ENCODE assay signal across 1 fruit fly cellular context in the genomic region with DNA sequence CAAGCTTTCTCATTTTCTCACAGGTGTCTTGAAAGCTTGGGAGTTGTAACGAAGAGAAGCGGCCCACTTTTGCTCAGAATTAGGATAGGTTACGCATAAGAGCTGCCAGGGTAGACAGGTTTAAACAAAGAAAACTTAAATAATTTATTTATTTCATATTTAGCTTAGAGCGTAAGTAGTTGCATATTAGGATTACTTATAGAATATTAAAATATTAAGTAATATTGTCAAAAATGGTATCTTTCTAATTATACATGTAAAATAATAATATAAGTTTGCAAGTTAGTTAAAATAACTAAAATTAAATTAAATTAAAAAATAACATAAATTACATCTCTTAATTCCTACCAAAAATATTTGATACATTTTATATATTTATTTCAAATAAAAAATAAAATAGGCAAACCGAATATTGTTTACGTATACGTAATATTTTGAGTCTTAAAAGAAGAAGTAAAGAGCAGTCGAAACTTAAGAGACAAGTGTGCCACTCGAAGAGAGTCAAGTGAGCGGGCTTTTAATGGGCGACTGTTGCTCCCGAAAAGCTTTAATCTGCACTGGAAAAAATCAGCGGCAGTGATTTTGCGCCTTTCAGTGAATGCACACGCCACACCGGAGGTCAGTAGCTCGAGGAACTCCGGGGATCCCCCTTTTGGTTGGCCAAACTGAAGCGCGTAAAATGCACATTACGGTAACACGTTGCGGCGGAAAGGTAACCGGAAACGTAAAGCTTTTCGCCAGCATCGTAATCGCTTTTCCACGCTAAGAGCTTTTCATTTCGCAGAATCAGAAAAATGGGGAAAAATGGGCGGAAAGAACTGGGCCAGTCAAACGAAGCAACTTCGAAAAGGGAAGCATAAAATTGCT.
TF ChIP-seq lines count a peak whose summit lies in the region.

No protein-coding gene starts in this region.

TF ChIP-seq in whole organism, embryonic, 481 proteins besides CTCF, POLR2A, EP300 and RAD21 (continued from another document):
- TF ChIP-seq row (GFP tag; IDR thresholded peaks at IDR 0.05; lab: Robert Waterston, UW) = peak; percentile 42; the same call in 1 of the 3 replicates
- no peak for TF ChIP-seq tx (GFP tag; optimal IDR thresholded peaks at IDR 0.05; lab: Kevin White, UChicago)
- TF ChIP-seq Med (GFP tag; lab: Kevin White, UChicago) = peak; percentile 93
- TF ChIP-seq CG12659 (GFP tag; optimal IDR thresholded peaks at IDR 0.05; lab: Kevin White, UChicago) = no peak
- TF ChIP-seq ERR (GFP tag; optimal IDR thresholded peaks at IDR 0.05; lab: Kevin White, UChicago) = no peak
- peak; percentile 18 for TF ChIP-seq CG8924 (tag; optimal IDR thresholded peaks at IDR 0.05; lab: Kevin White, UChicago)
- TF ChIP-seq CG13624 (GFP tag; optimal IDR thresholded peaks at IDR 0.05; lab: Kevin White, UChicago) = peak; percentile 40
- peak; percentile 31 for TF ChIP-seq ind (GFP tag; optimal IDR thresholded peaks at IDR 0.05; lab: Kevin White, UChicago)
- TF ChIP-seq MTF-1 (GFP tag; optimal IDR thresholded peaks at IDR 0.05; lab: Kevin White, UChicago; ENCODE audit: borderline replicate concordance) = peak; percentile 22
- no peak for TF ChIP-seq ftz-f1 (GFP tag; optimal IDR thresholded peaks at IDR 0.05; lab: Kevin White, UChicago)
- TF ChIP-seq ranshi (GFP tag; IDR thresholded peaks at IDR 0.05; lab: Robert Waterston, UW) = 0 out of 2 replicates have a peak, but pooled peaks have one; percentile 10
- peak; percentile 21 for TF ChIP-seq ems (GFP tag; optimal IDR thresholded peaks at IDR 0.05; lab: Kevin White, UChicago)
- TF ChIP-seq gsb (GFP tag; IDR thresholded peaks at IDR 0.05; lab: Robert Waterston, UW) = 0 out of 2 replicates have a peak, but pooled peaks have one; percentile 23
- TF ChIP-seq lmd (GFP tag; IDR thresholded peaks at IDR 0.05; lab: Robert Waterston, UW) = 0 out of 2 replicates have a peak, but pooled peaks have one; percentile 35
- no peak for TF ChIP-seq Oaz (GFP tag; IDR thresholded peaks at IDR 0.05; lab: Robert Waterston, UW)
- TF ChIP-seq vfl (GFP tag; optimal IDR thresholded peaks at IDR 0.05; lab: Kevin White, UChicago) = peak; percentile 5
- TF ChIP-seq CG12391 (tag; optimal IDR thresholded peaks at IDR 0.05; lab: Kevin White, UChicago) = peak; percentile 19
- TF ChIP-seq Dek (tag; optimal IDR thresholded peaks at IDR 0.05; lab: Kevin White, UChicago) = peak; percentile 4
- peak; percentile 24 for TF ChIP-seq CG18262 (tag; optimal IDR thresholded peaks at IDR 0.05; lab: Kevin White, UChicago)
- peak; percentile 14 for TF ChIP-seq Dip3 (GFP tag; optimal IDR thresholded peaks at IDR 0.05; lab: Kevin White, UChicago)
- peak; percentile 56; the same call in 2 of the 3 replicates for TF ChIP-seq CG17361 (GFP tag; IDR thresholded peaks at IDR 0.05; lab: Robert Waterston, UW)
- peak; percentile 82 for TF ChIP-seq sens (GFP tag; lab: Kevin White, UChicago)
- TF ChIP-seq CG14014 (GFP tag; IDR thresholded peaks at IDR 0.05; lab: Robert Waterston, UW) = 0 out of 2 replicates have a peak, but pooled peaks have one; percentile 32
- peak; percentile 6 for TF ChIP-seq gsb-n (tag; optimal IDR thresholded peaks at IDR 0.05; lab: Kevin White, UChicago)
- TF ChIP-seq CG11696 (GFP tag; IDR thresholded peaks at IDR 0.05; lab: Robert Waterston, UW) = peak; percentile 26; the same call in 1 of the 2 replicates
- TF ChIP-seq CG34422 (GFP tag; IDR thresholded peaks at IDR 0.05; lab: Robert Waterston, UW) = 0 out of 3 replicates have a peak, but pooled peaks have one; percentile 23
- peak; percentile 30 for TF ChIP-seq disco-r (GFP tag; optimal IDR thresholded peaks at IDR 0.05; lab: Kevin White, UChicago)
- 0 out of 2 replicates have a peak, but pooled peaks have one; percentile 4 for TF ChIP-seq CG5953 (GFP tag; IDR thresholded peaks at IDR 0.05; lab: Robert Waterston, UW)
- peak; percentile 4 for TF ChIP-seq CG11398 (GFP tag; optimal IDR thresholded peaks at IDR 0.05; lab: Kevin White, UChicago)
- peak; percentile 34 for TF ChIP-seq Ets97D (GFP tag; optimal IDR thresholded peaks at IDR 0.05; lab: Kevin White, UChicago)
- no peak for TF ChIP-seq B-H2 (GFP tag; optimal IDR thresholded peaks at IDR 0.05; lab: Kevin White, UChicago)
- no peak for TF ChIP-seq Deaf1 (tag; optimal IDR thresholded peaks at IDR 0.05; lab: Kevin White, UChicago)
- TF ChIP-seq CG8944 (GFP tag; optimal IDR thresholded peaks at IDR 0.05; lab: Kevin White, UChicago) = peak; percentile 23
- TF ChIP-seq Dbx (GFP tag; IDR thresholded peaks at IDR 0.05; lab: Robert Waterston, UW) = peak; percentile 43; the same call in 1 of the 3 replicates
- 0 out of 2 replicates have a peak, but pooled peaks have one; percentile 19 for TF ChIP-seq CG14667 (GFP tag; IDR thresholded peaks at IDR 0.05; lab: Robert Waterston, UW)
- peak; percentile 27 for TF ChIP-seq unpg (GFP tag; optimal IDR thresholded peaks at IDR 0.05; lab: Kevin White, UChicago)
- TF ChIP-seq CG31224 (GFP tag; IDR thresholded peaks at IDR 0.05; lab: Robert Waterston, UW) = peak; percentile 41; the same call in 1 of the 2 replicates
- TF ChIP-seq CG9817 (tag; optimal IDR thresholded peaks at IDR 0.05; lab: Kevin White, UChicago) = no peak
- TF ChIP-seq eve (GFP tag; optimal IDR thresholded peaks at IDR 0.05; lab: Kevin White, UChicago) = no peak
- peak; percentile 54; the same call in 1 of the 2 replicates for TF ChIP-seq slbo (GFP tag; IDR thresholded peaks at IDR 0.05; lab: Robert Waterston, UW)
- TF ChIP-seq Jarid2 (GFP tag; optimal IDR thresholded peaks at IDR 0.05; lab: Kevin White, UChicago) = no peak
- TF ChIP-seq CG13775 (GFP tag; optimal IDR thresholded peaks at IDR 0.05; lab: Kevin White, UChicago) = no peak
- no peak for TF ChIP-seq CG15073 (GFP tag; optimal IDR thresholded peaks at IDR 0.05; lab: Kevin White, UChicago)
- TF ChIP-seq mam (GFP tag; optimal IDR thresholded peaks at IDR 0.05; lab: Kevin White, UChicago) = peak; percentile 27
- peak; percentile 48 for TF ChIP-seq her (GFP tag; optimal IDR thresholded peaks at IDR 0.05; lab: Kevin White, UChicago)
- TF ChIP-seq Hr51 (GFP tag; optimal IDR thresholded peaks at IDR 0.05; lab: Kevin White, UChicago) = peak in 1 of 2 experiments; percentile 60
- TF ChIP-seq CG13894 (tag; optimal IDR thresholded peaks at IDR 0.05; lab: Kevin White, UChicago) = peak; percentile 2
- TF ChIP-seq Hand (GFP tag; optimal IDR thresholded peaks at IDR 0.05; lab: Kevin White, UChicago) = peak; percentile 27
- no peak for TF ChIP-seq CG14965 (GFP tag; optimal IDR thresholded peaks at IDR 0.05; lab: Kevin White, UChicago; ENCODE audit: borderline replicate concordance)
- 0 out of 2 replicates have a peak, but pooled peaks have one; percentile 45 for TF ChIP-seq NFAT (GFP tag; IDR thresholded peaks at IDR 0.05; lab: Robert Waterston, UW)
- peak; percentile 12 for TF ChIP-seq Fer1 (GFP tag; optimal IDR thresholded peaks at IDR 0.05; lab: Kevin White, UChicago)
- TF ChIP-seq Aef1 (GFP tag; IDR thresholded peaks at IDR 0.05; lab: Robert Waterston, UW) = peak; percentile 14; the same call in 1 of the 3 replicates
- TF ChIP-seq Atf6 (GFP tag; IDR thresholded peaks at IDR 0.05; lab: Robert Waterston, UW) = peak; percentile 46; the same call in 1 of the 2 replicates
- TF ChIP-seq CG11085 (GFP tag; IDR thresholded peaks at IDR 0.05; lab: Robert Waterston, UW) = no peak
- TF ChIP-seq abd-A (tag; optimal IDR thresholded peaks at IDR 0.05; lab: Kevin White, UChicago) = peak; percentile 96
- TF ChIP-seq Mrtf (GFP tag; IDR thresholded peaks at IDR 0.05; lab: Robert Waterston, UW) = 0 out of 3 replicates have a peak, but pooled peaks have one; percentile 34
- TF ChIP-seq CG11695 (GFP tag; IDR thresholded peaks at IDR 0.05; lab: Robert Waterston, UW) = peak; percentile 44; the same call in 1 of the 3 replicates
- TF ChIP-seq seq (GFP tag; IDR thresholded peaks at IDR 0.05; lab: Robert Waterston, UW) = peak; percentile 22; the same call in 1 of the 2 replicates
- 0 out of 2 replicates have a peak, but pooled peaks have one; percentile 22 for TF ChIP-seq CG4730 (GFP tag; IDR thresholded peaks at IDR 0.05; lab: Robert Waterston, UW)
- no peak for TF ChIP-seq jing (GFP tag; optimal IDR thresholded peaks at IDR 0.05; lab: Kevin White, UChicago)
- TF ChIP-seq Sox102F (GFP tag; optimal IDR thresholded peaks at IDR 0.05; lab: Kevin White, UChicago) = peak; percentile 20
- peak; percentile 71 for TF ChIP-seq CG32532 (GFP tag; IDR thresholded peaks at IDR 0.05; lab: Robert Waterston, UW)
- peak; percentile 10 for TF ChIP-seq NfI (GFP tag; optimal IDR thresholded peaks at IDR 0.05; lab: Kevin White, UChicago)
- TF ChIP-seq CG9215 (GFP tag; IDR thresholded peaks at IDR 0.05; lab: Robert Waterston, UW) = no peak
- TF ChIP-seq br (optimal IDR thresholded peaks at IDR 0.05; lab: Kevin White, UChicago) = no peak
- TF ChIP-seq unc-4 (GFP tag; IDR thresholded peaks at IDR 0.05; lab: Robert Waterston, UW; ENCODE audit: partially characterized antibody) = no peak
- peak; percentile 36 for TF ChIP-seq lilli (GFP tag; optimal IDR thresholded peaks at IDR 0.05; lab: Kevin White, UChicago)
- peak; percentile 31; the same call in 1 of the 2 replicates for TF ChIP-seq HLH3B (GFP tag; IDR thresholded peaks at IDR 0.05; lab: Robert Waterston, UW)
- TF ChIP-seq pum (GFP tag; optimal IDR thresholded peaks at IDR 0.05; lab: Kevin White, UChicago) = peak; percentile 6
- peak in 1 of 2 experiments; percentile 23 for TF ChIP-seq Pdp1 (GFP tag; optimal IDR thresholded peaks at IDR 0.05; lab: Kevin White, UChicago)
- no peak for TF ChIP-seq Neu2 (GFP tag; optimal IDR thresholded peaks at IDR 0.05; lab: Kevin White, UChicago; ENCODE audit: borderline replicate concordance)
- TF ChIP-seq CG9932 (GFP tag; IDR thresholded peaks at IDR 0.05; lab: Robert Waterston, UW) = peak; percentile 40
- no peak for TF ChIP-seq CG17385 (GFP tag; optimal IDR thresholded peaks at IDR 0.05; lab: Kevin White, UChicago)
- peak; percentile 83 for TF ChIP-seq CG3163 (GFP tag; optimal IDR thresholded peaks at IDR 0.05; lab: Kevin White, UChicago)
- TF ChIP-seq CG12769 (tag; optimal IDR thresholded peaks at IDR 0.05; lab: Kevin White, UChicago) = peak; percentile 73
- peak; percentile 38 for TF ChIP-seq sob (GFP tag; IDR thresholded peaks at IDR 0.05; lab: Robert Waterston, UW)
- peak; percentile 14 for TF ChIP-seq CG9609 (GFP tag; optimal IDR thresholded peaks at IDR 0.05; lab: Kevin White, UChicago)
- TF ChIP-seq Ptx1 (GFP tag; IDR thresholded peaks at IDR 0.05; lab: Robert Waterston, UW) = peak; percentile 41
- TF ChIP-seq CG6689 (GFP tag; IDR thresholded peaks at IDR 0.05; lab: Robert Waterston, UW) = peak; percentile 34; the same call in 1 of the 2 replicates
- TF ChIP-seq pho (GFP tag; optimal IDR thresholded peaks at IDR 0.05; lab: Kevin White, UChicago) = peak; percentile 20
- no peak for TF ChIP-seq btn (GFP tag; optimal IDR thresholded peaks at IDR 0.05; lab: Kevin White, UChicago)
- TF ChIP-seq gce (GFP tag; IDR thresholded peaks at IDR 0.05; lab: Robert Waterston, UW) = 0 out of 3 replicates have a peak, but pooled peaks have one; percentile 26
- peak; percentile 48 for TF ChIP-seq sisA (GFP tag; IDR thresholded peaks at IDR 0.05; lab: Robert Waterston, UW)
- no peak for TF ChIP-seq lov (optimal IDR thresholded peaks at IDR 0.05; lab: Kevin White, UChicago)
- 0 out of 3 replicates have a peak, but pooled peaks have one; percentile 47 for TF ChIP-seq lov (GFP tag; IDR thresholded peaks at IDR 0.05; lab: Robert Waterston, UW)
- TF ChIP-seq gem (tag; optimal IDR thresholded peaks at IDR 0.05; lab: Kevin White, UChicago) = peak; percentile 60
- TF ChIP-seq al (GFP tag; IDR thresholded peaks at IDR 0.05; lab: Robert Waterston, UW) = 0 out of 2 replicates have a peak, but pooled peaks have one; percentile 5
- TF ChIP-seq vvl (GFP tag; IDR thresholded peaks at IDR 0.05; lab: Robert Waterston, UW) = peak; percentile 69; the same call in 1 of the 2 replicates
- peak; percentile 5 for TF ChIP-seq Myb (GFP tag; optimal IDR thresholded peaks at IDR 0.05; lab: Kevin White, UChicago)
- TF ChIP-seq Scr (GFP tag; IDR thresholded peaks at IDR 0.05; lab: Robert Waterston, UW; ENCODE audit: partially characterized antibody) = no peak
- peak; percentile 41 for TF ChIP-seq zfh2 (GFP tag; optimal IDR thresholded peaks at IDR 0.05; lab: Kevin White, UChicago)
- 0 out of 3 replicates have a peak, but pooled peaks have one; percentile 19 for TF ChIP-seq CG11456 (GFP tag; IDR thresholded peaks at IDR 0.05; lab: Robert Waterston, UW)
- TF ChIP-seq Elba2 (GFP tag; optimal IDR thresholded peaks at IDR 0.05; lab: Kevin White, UChicago) = no peak
- TF ChIP-seq PHDP (tag; optimal IDR thresholded peaks at IDR 0.05; lab: Kevin White, UChicago) = peak; percentile 28
- peak; percentile 4 for TF ChIP-seq pb (GFP tag; optimal IDR thresholded peaks at IDR 0.05; lab: Kevin White, UChicago)
- no peak for TF ChIP-seq dimm (GFP tag; IDR thresholded peaks at IDR 0.05; lab: Robert Waterston, UW)
- peak; percentile 14 for TF ChIP-seq CG18011 (GFP tag; optimal IDR thresholded peaks at IDR 0.05; lab: Kevin White, UChicago)
- TF ChIP-seq Xrp1 (GFP tag; IDR thresholded peaks at IDR 0.05; lab: Robert Waterston, UW) = peak; percentile 28; the same call in 1 of the 2 replicates
- TF ChIP-seq CG2678 (tag; optimal IDR thresholded peaks at IDR 0.05; lab: Kevin White, UChicago) = peak; percentile 46
- peak; percentile 18 for TF ChIP-seq CG1792 (GFP tag; optimal IDR thresholded peaks at IDR 0.05; lab: Kevin White, UChicago)
- TF ChIP-seq ci (GFP tag; IDR thresholded peaks at IDR 0.05; lab: Robert Waterston, UW) = peak; percentile 78
- TF ChIP-seq CG12071 (GFP tag; optimal IDR thresholded peaks at IDR 0.05; lab: Kevin White, UChicago) = peak; percentile 63
- no peak for TF ChIP-seq Usf (GFP tag; optimal IDR thresholded peaks at IDR 0.05; lab: Kevin White, UChicago)
- TF ChIP-seq D19A (tag; optimal IDR thresholded peaks at IDR 0.05; lab: Kevin White, UChicago) = peak; percentile 28
- TF ChIP-seq Hmr (GFP tag; optimal IDR thresholded peaks at IDR 0.05; lab: Kevin White, UChicago) = peak; percentile 45
- TF ChIP-seq Meics (GFP tag; optimal IDR thresholded peaks at IDR 0.05; lab: Kevin White, UChicago) = peak; percentile 7
- peak; percentile 58 for TF ChIP-seq lab (GFP tag; optimal IDR thresholded peaks at IDR 0.05; lab: Kevin White, UChicago)
